Worm (Caenorhabditis elegans): Measurements from ENCODE around the gene C27D9.2.

C27D9.2 gene

ce11 chrII:4786181-4786580 lies 29.5 kb upstream of the C27D9.2 start, which contains the start of gene msp-3:
Gene msp-3 (minus strand): TSS chrII:4786281.
- no peak for TF ChIP-seq eor-1 (tag; optimal IDR thresholded peaks at IDR 0.05)
- no peak for TF ChIP-seq nhr-28 (tag; optimal IDR thresholded peaks at IDR 0.05)
- TF ChIP-seq hmg-11 (tag; optimal IDR thresholded peaks at IDR 0.05): no peak
- TF ChIP-seq ceh-9 (tag; optimal IDR thresholded peaks at IDR 0.05): no peak
- no peak for TF ChIP-seq nhr-43 (tag; optimal IDR thresholded peaks at IDR 0.05; ENCODE audit: poor library complexity, severe bottlenecking)
- no peak for TF ChIP-seq ceh-16 (tag; optimal IDR thresholded peaks at IDR 0.05)

ce11 chrII:4784436-4784835 lies 27.8 kb upstream of the C27D9.2 start, which contains the start of gene nep-12:
Gene nep-12 (minus strand): TSS chrII:4784536.
- TF ChIP-seq lin-15B (tag; optimal IDR thresholded peaks at IDR 0.05) (no peak), nhr-76 (tag; optimal IDR thresholded peaks at IDR 0.05) (no peak), lsy-12 (tag; optimal IDR thresholded peaks at IDR 0.05) (no peak), nhr-43 (tag; optimal IDR thresholded peaks at IDR 0.05; ENCODE audit: poor library complexity, severe bottlenecking) (no peak), sea-2 (GFP tag; optimal IDR thresholded peaks at IDR 0.05) (no peak), nhr-11 (tag; optimal IDR thresholded peaks at IDR 0.05) (no peak), hmg-11 (tag; optimal IDR thresholded peaks at IDR 0.05) (no peak), pha-4 (tag; optimal IDR thresholded peaks at IDR 0.05) (no peak)

ce11 chrII:4779753-4780152 lies 23.1 kb upstream of the C27D9.2 start:
- TF ChIP-seq pha-4 (tag; optimal IDR thresholded peaks at IDR 0.05) (peak; percentile 49), pqm-1 (tag; optimal IDR thresholded peaks at IDR 0.05) (no peak)

DNA sequence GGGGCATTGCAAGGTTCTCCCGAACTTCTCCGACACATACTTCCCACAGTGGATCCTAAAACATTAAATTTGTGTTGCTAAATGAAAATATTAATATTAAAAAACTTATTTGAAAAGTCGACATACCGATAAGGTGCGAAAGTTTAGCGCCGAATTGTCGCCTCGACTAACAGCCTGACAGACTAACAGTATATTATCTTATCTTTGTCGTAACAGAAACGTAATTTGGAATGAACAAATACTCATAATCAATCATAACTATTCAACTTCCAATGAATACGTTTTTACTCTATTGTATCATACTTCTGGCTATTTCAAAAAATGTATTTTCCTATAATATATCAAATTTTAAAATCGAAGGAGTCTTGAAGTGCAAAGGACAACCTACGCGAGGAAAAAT lies 20.3 kb upstream of the C27D9.2 start, which contains the start of gene F26G1.11:
Gene F26G1.11 (plus strand): TSS at position 205 of the 400 bp plus-strand sequence.
- peak; percentile 24 for TF ChIP-seq jun-1 (tag; optimal IDR thresholded peaks at IDR 0.05)
- no peak for TF ChIP-seq eor-1 (tag; optimal IDR thresholded peaks at IDR 0.05)
- TF ChIP-seq skn-1 (tag; optimal IDR thresholded peaks at IDR 0.05): no peak
- peak; percentile 81 for TF ChIP-seq pqm-1 (tag; optimal IDR thresholded peaks at IDR 0.05)
- TF ChIP-seq elt-2 (tag; optimal IDR thresholded peaks at IDR 0.05): peak; percentile 94

ce11 chrII:4775802-4776201 lies 19.2 kb upstream of the C27D9.2 start:
- TF ChIP-seq elt-3 (tag; optimal IDR thresholded peaks at IDR 0.05): no peak
- TF ChIP-seq snpc-4 (tag; optimal IDR thresholded peaks at IDR 0.05): no peak
- TF ChIP-seq pqm-1 (tag; optimal IDR thresholded peaks at IDR 0.05): no peak
- no peak for TF ChIP-seq mdl-1 (tag; optimal IDR thresholded peaks at IDR 0.05)
- TF ChIP-seq daf-12 (tag; optimal IDR thresholded peaks at IDR 0.05): no peak
- TF ChIP-seq ztf-11 (tag; optimal IDR thresholded peaks at IDR 0.05): no peak

- TF ChIP-seq elt-2 (tag; optimal IDR thresholded peaks at IDR 0.05): peak; percentile 23
- TF ChIP-seq elt-1 (tag; optimal IDR thresholded peaks at IDR 0.05): no peak
These were observed 17.3 kb upstream of the C27D9.2 start, which contains the start of the genes F26G1.9 and F26G1.10 for ce11 chrII:4773891-4774432. Gene F26G1.9 (minus strand): TSS chrII:4773991. Gene F26G1.10 (plus strand): TSS chrII:4774382.

- no peak for TF ChIP-seq snpc-4 (tag; optimal IDR thresholded peaks at IDR 0.05)
- no peak for TF ChIP-seq fkh-2 (tag; optimal IDR thresholded peaks at IDR 0.05)
- no peak for TF ChIP-seq fos-1 (tag; optimal IDR thresholded peaks at IDR 0.05)
- no peak for TF ChIP-seq ceh-82 (tag; optimal IDR thresholded peaks at IDR 0.05)
- TF ChIP-seq lin-15B (tag; optimal IDR thresholded peaks at IDR 0.05): no peak
- TF ChIP-seq egl-5 (tag; optimal IDR thresholded peaks at IDR 0.05): no peak
- TF ChIP-seq tbx-2 (tag; optimal IDR thresholded peaks at IDR 0.05): no peak
- TF ChIP-seq nhr-67 (tag; optimal IDR thresholded peaks at IDR 0.05): no peak
- no peak for TF ChIP-seq nhr-77 (tag; optimal IDR thresholded peaks at IDR 0.05)
- TF ChIP-seq fkh-10 (GFP tag; optimal IDR thresholded peaks at IDR 0.05): no peak
- TF ChIP-seq ZK546.5 (tag; optimal IDR thresholded peaks at IDR 0.05): no peak
- no peak for TF ChIP-seq nhr-11 (tag; optimal IDR thresholded peaks at IDR 0.05)
- TF ChIP-seq R02D3.7 (tag; optimal IDR thresholded peaks at IDR 0.05): no peak
- TF ChIP-seq elt-2 (tag; optimal IDR thresholded peaks at IDR 0.05): no peak
- TF ChIP-seq pqm-1 (tag; optimal IDR thresholded peaks at IDR 0.05): no peak
- TF ChIP-seq nhr-23 (tag; optimal IDR thresholded peaks at IDR 0.05): peak; percentile 9
- no peak for TF ChIP-seq sea-2 (GFP tag; optimal IDR thresholded peaks at IDR 0.05)
- no peak for TF ChIP-seq zag-1 (tag; optimal IDR thresholded peaks at IDR 0.05)
- TF ChIP-seq pha-4 (tag; optimal IDR thresholded peaks at IDR 0.05): no peak
- no peak for TF ChIP-seq nhr-237 (tag; optimal IDR thresholded peaks at IDR 0.05)
- TF ChIP-seq eor-1 (tag; optimal IDR thresholded peaks at IDR 0.05): no peak
- no peak for TF ChIP-seq aly-2 (tag; optimal IDR thresholded peaks at IDR 0.05)
- TF ChIP-seq ama-1 (optimal IDR thresholded peaks at IDR 0.05): no peak
- no peak for TF ChIP-seq lin-39 (tag; optimal IDR thresholded peaks at IDR 0.05)
- TF ChIP-seq nhr-76 (tag; optimal IDR thresholded peaks at IDR 0.05): no peak
- no peak for TF ChIP-seq nhr-28 (tag; optimal IDR thresholded peaks at IDR 0.05)
- no peak for TF ChIP-seq ceh-28 (tag; optimal IDR thresholded peaks at IDR 0.05)
- no peak for TF ChIP-seq ceh-16 (tag; optimal IDR thresholded peaks at IDR 0.05)
- TF ChIP-seq unc-39 (tag; optimal IDR thresholded peaks at IDR 0.05): no peak
These were observed 15.8 kb upstream of the C27D9.2 start for ce11 chrII:4772441-4772840.
